Fruit fly (Drosophila melanogaster): ENCODE results near the gene CG13895.

Gene CG13895

dm6 chr3L:729345-729744, 21.3 kb upstream of the CG13895 start:
- TF ChIP-seq CG17801 (GFP tag; optimal IDR thresholded peaks at IDR 0.05; ENCODE audit: partially characterized antibody): no peak

- TF ChIP-seq CG17801 (GFP tag; optimal IDR thresholded peaks at IDR 0.05; ENCODE audit: partially characterized antibody): no peak
These were observed 20.6 kb upstream of the CG13895 start for dm6 chr3L:728579-728978.

- no peak for TF ChIP-seq CG17801 (GFP tag; optimal IDR thresholded peaks at IDR 0.05; ENCODE audit: partially characterized antibody)
These were observed 19.9 kb upstream of the CG13895 start for dm6 chr3L:727874-728273.

- TF ChIP-seq CG17801 (GFP tag; optimal IDR thresholded peaks at IDR 0.05; ENCODE audit: partially characterized antibody): no peak
These were observed 19.2 kb upstream of the CG13895 start for dm6 chr3L:727190-727589.

dm6 chr3L:726486-727180, 18.6 kb upstream of the CG13895 start:
- TF ChIP-seq CG17801 (GFP tag; optimal IDR thresholded peaks at IDR 0.05; ENCODE audit: partially characterized antibody): no peak

dm6 chr3L:725527-726191, 17.7 kb upstream of the CG13895 start:
- no peak for TF ChIP-seq CG17801 (GFP tag; optimal IDR thresholded peaks at IDR 0.05; ENCODE audit: partially characterized antibody)

dm6 chr3L:724518-725341, 16.7 kb upstream of the CG13895 start:
- peak; percentile 34 for TF ChIP-seq CG17801 (GFP tag; optimal IDR thresholded peaks at IDR 0.05; ENCODE audit: partially characterized antibody)

dm6 chr3L:723654-724461, 15.9 kb upstream of the CG13895 start:
- no peak for TF ChIP-seq CG17801 (GFP tag; optimal IDR thresholded peaks at IDR 0.05; ENCODE audit: partially characterized antibody)

dm6 chr3L:722386-722785, 14.4 kb upstream of the CG13895 start:
- TF ChIP-seq CG17801 (GFP tag; optimal IDR thresholded peaks at IDR 0.05; ENCODE audit: partially characterized antibody): no peak

- TF ChIP-seq CG17801 (GFP tag; optimal IDR thresholded peaks at IDR 0.05; ENCODE audit: partially characterized antibody): no peak
These were observed 13.9 kb upstream of the CG13895 start for dm6 chr3L:721863-722262.

- no peak for TF ChIP-seq CG17801 (GFP tag; optimal IDR thresholded peaks at IDR 0.05; ENCODE audit: partially characterized antibody)
These were observed 13.0 kb upstream of the CG13895 start for dm6 chr3L:721026-721425.

- no peak for TF ChIP-seq CG17801 (GFP tag; optimal IDR thresholded peaks at IDR 0.05; ENCODE audit: partially characterized antibody)
These were observed 10.4 kb upstream of the CG13895 start for dm6 chr3L:718378-718777.

- TF ChIP-seq CG17801 (GFP tag; optimal IDR thresholded peaks at IDR 0.05; ENCODE audit: partially characterized antibody): no peak
These were observed 8.1 kb upstream of the CG13895 start for dm6 chr3L:716078-716477.

- TF ChIP-seq CG17801 (GFP tag; optimal IDR thresholded peaks at IDR 0.05; ENCODE audit: partially characterized antibody): peak; percentile 65
These were observed 4.0 kb upstream of the CG13895 start, which contains the start of gene CG13896 for dm6 chr3L:711839-712553. Gene CG13896 (minus strand): TSS chr3L:711850.

Data from ovary, adult (tissue).